Fruit fly (Drosophila melanogaster) whole organism, prepupa: Measurements from ENCODE around the gene CG18765.

Experiments used
- Blimp-1 ChIP-seq: fragments of 200-800 bp; sonication (Bioruptor generic); optimal IDR thresholded peaks from 3 replicates; lab custom pipeline; 2017; ENCODE audit warnings: missing biosample characterization, missing genetic modification characterization, mild to moderate bottlenecking, moderate library complexity, missing genetic modification reagents
- CG10631 ChIP-seq: fragments of 200-800 bp; sonication (Bioruptor generic); optimal IDR thresholded peaks from 2 replicates; lab custom pipeline; 2016; ENCODE audit warnings: missing biosample characterization, missing genetic modification characterization
- CG10669 ChIP-seq: fragments of 200-800 bp; sonication (Bioruptor generic); optimal IDR thresholded peaks from 3 replicates; lab custom pipeline; 2018; ENCODE audit warnings: missing biosample characterization, mild to moderate bottlenecking, missing genetic modification characterization, moderate library complexity
- CG1621 ChIP-seq: fragments of 200-800 bp; sonication (Bioruptor generic); optimal IDR thresholded peaks from 3 replicates; lab custom pipeline; 2018; ENCODE audit warnings: missing biosample characterization, mild to moderate bottlenecking, missing genetic modification characterization
- CG3032 ChIP-seq: fragments of 200-800 bp; optimal IDR thresholded peaks from 2 replicates; lab custom pipeline; 2019; ENCODE audit warnings: missing biosample characterization, mild to moderate bottlenecking, missing genetic modification characterization, moderate library complexity
- CG31627 ChIP-seq: fragments of 200-800 bp; sonication (Bioruptor generic); optimal IDR thresholded peaks from 3 replicates; lab custom pipeline; 2016; ENCODE audit warnings: missing biosample characterization, missing genetic modification characterization
- CG32006 ChIP-seq: fragments of 200-800 bp; sonication (Bioruptor generic); optimal IDR thresholded peaks from 3 replicates; lab custom pipeline; 2017; ENCODE audit warnings: missing biosample characterization, mild to moderate bottlenecking, missing genetic modification characterization
- CG3919 ChIP-seq: fragments of 200-800 bp; sonication (Bioruptor generic); optimal IDR thresholded peaks from 3 replicates; lab custom pipeline; 2016; ENCODE audit warnings: missing biosample characterization, missing genetic modification characterization
- CG4318 ChIP-seq: fragments of 200-800 bp; sonication (Bioruptor generic); optimal IDR thresholded peaks from 3 replicates; lab custom pipeline; 2017; ENCODE audit warnings: missing biosample characterization, mild to moderate bottlenecking, missing genetic modification characterization
- CG6163 ChIP-seq: fragments of 200-800 bp; sonication (Bioruptor generic); IDR thresholded peaks from 3 replicates; pipeline ENCODE4 v1.3.6; 2022; ENCODE audit warnings: missing biosample characterization, missing genetic modification characterization
- CG6276 ChIP-seq: fragments of 200-800 bp; sonication (Bioruptor generic); optimal IDR thresholded peaks from 2 replicates; lab custom pipeline; 2017; ENCODE audit warnings: missing biosample characterization, mild to moderate bottlenecking, missing genetic modification characterization
- CG6792 ChIP-seq: fragments of 200-800 bp; sonication (Bioruptor generic); optimal IDR thresholded peaks from 3 replicates; lab custom pipeline; 2016; ENCODE audit warnings: missing biosample characterization, missing genetic modification characterization
- CG6808 ChIP-seq: fragments of 200-800 bp; sonication (Bioruptor generic); optimal IDR thresholded peaks from 3 replicates; lab custom pipeline; 2017; ENCODE audit warnings: missing biosample characterization, missing genetic modification characterization, mild to moderate bottlenecking, moderate library complexity, missing genetic modification reagents
- CG6854 ChIP-seq: fragments of 200-800 bp; sonication (Bioruptor generic); optimal IDR thresholded peaks from 2 replicates; lab custom pipeline; 2017; ENCODE audit warnings: missing biosample characterization, mild to moderate bottlenecking, missing genetic modification characterization
- CG7368 ChIP-seq: fragments of 200-800 bp; sonication (Bioruptor generic); optimal IDR thresholded peaks from 3 replicates; lab custom pipeline; 2016; ENCODE audit warnings: missing biosample characterization, missing genetic modification characterization
- CG8119 ChIP-seq: fragments of 200-800 bp; sonication (Bioruptor generic); IDR thresholded peaks from 3 replicates; pipeline ENCODE4 v1.3.6; 2022; ENCODE audit warnings: missing biosample characterization, missing genetic modification characterization
- CG8632 ChIP-seq: fragments of 200-800 bp; sonication (Bioruptor generic); optimal IDR thresholded peaks from 3 replicates; lab custom pipeline; 2016; ENCODE audit warnings: missing biosample characterization, missing genetic modification characterization
- CG9139 ChIP-seq: fragments of 200-800 bp; sonication (Bioruptor generic); optimal IDR thresholded peaks from 3 replicates; lab custom pipeline; 2017; ENCODE audit warnings: missing biosample characterization, mild to moderate bottlenecking, missing genetic modification characterization
- Eip75B ChIP-seq: fragments of 200-800 bp; sonication (Bioruptor generic); optimal IDR thresholded peaks from 3 replicates; lab custom pipeline; 2016; ENCODE audit warnings: missing biosample characterization, missing genetic modification characterization
- Eip78C ChIP-seq: fragments of 200-800 bp; sonication (Bioruptor generic); peaks from one replicate; lab custom pipeline; 2016; ENCODE audit warnings: missing biosample characterization, missing genetic modification characterization
- Lpt ChIP-seq: fragments of 200-800 bp; sonication (Bioruptor generic); optimal IDR thresholded peaks from 3 replicates; lab custom pipeline; 2016; ENCODE audit warnings: missing biosample characterization, missing genetic modification characterization
- OdsH ChIP-seq: fragments of 200-800 bp; sonication (Bioruptor generic); optimal IDR thresholded peaks from 3 replicates; lab custom pipeline; 2016; ENCODE audit warnings: missing biosample characterization, missing genetic modification characterization
- Smox ChIP-seq: fragments of 200-800 bp; sonication (Bioruptor generic); optimal IDR thresholded peaks from 3 replicates; lab custom pipeline; 2016; ENCODE audit warnings: missing biosample characterization, missing genetic modification characterization
- Sox102F ChIP-seq: fragments of 200-800 bp; sonication (Bioruptor generic); optimal IDR thresholded peaks from 2 replicates; lab custom pipeline; 2016; ENCODE audit warnings: missing biosample characterization, mild to moderate bottlenecking, missing genetic modification characterization
- Sox14 ChIP-seq: fragments of 200-800 bp; sonication (Bioruptor generic); optimal IDR thresholded peaks from 3 replicates; lab custom pipeline; 2016; ENCODE audit warnings: missing biosample characterization, missing genetic modification characterization
- achi ChIP-seq: fragments of 200-800 bp; sonication (Bioruptor generic); optimal IDR thresholded peaks from 3 replicates; lab custom pipeline; 2016; ENCODE audit warnings: missing biosample characterization, missing genetic modification characterization
- cyc ChIP-seq: fragments of 200-800 bp; sonication (Bioruptor generic); optimal IDR thresholded peaks from 3 replicates; lab custom pipeline; 2016; ENCODE audit warnings: missing biosample characterization, missing genetic modification characterization
- dac ChIP-seq: fragments of 200-800 bp; sonication (Bioruptor generic); optimal IDR thresholded peaks from 2 replicates; lab custom pipeline; 2017; ENCODE audit warnings: missing biosample characterization, mild to moderate bottlenecking, missing genetic modification characterization
- dsx ChIP-seq: fragments of 200-800 bp; optimal IDR thresholded peaks from 3 replicates; lab custom pipeline; 2019; ENCODE audit warnings: missing biosample characterization, mild to moderate bottlenecking, missing genetic modification characterization, moderate library complexity; ENCODE audit not compliant: poor library complexity, severe bottlenecking
- esn ChIP-seq: fragments of 200-800 bp; sonication (Bioruptor generic); optimal IDR thresholded peaks from 2 replicates; lab custom pipeline; 2016; ENCODE audit warnings: missing biosample characterization, mild to moderate bottlenecking, missing genetic modification characterization, moderate library complexity
- fd85E ChIP-seq: fragments of 200-800 bp; sonication (Bioruptor generic); optimal IDR thresholded peaks from 3 replicates; lab custom pipeline; 2016; ENCODE audit warnings: missing biosample characterization, missing genetic modification characterization
- pdm3 ChIP-seq: fragments of 200-800 bp; sonication (Bioruptor generic); optimal IDR thresholded peaks from 3 replicates; lab custom pipeline; 2016; ENCODE audit warnings: missing biosample characterization, missing genetic modification characterization
- salr ChIP-seq, 2 experiments: fragments of 200-800 bp; sonication (Bioruptor generic); optimal IDR thresholded peaks; 3 replicates each; lab custom pipeline; 2016 to 2018; ENCODE audit warnings: missing biosample characterization in 2 of 2, missing genetic modification characterization in 2 of 2, mild to moderate bottlenecking in 1 of 2
- spab ChIP-seq: fragments of 200-800 bp; sonication (Bioruptor generic); optimal IDR thresholded peaks from 2 replicates; lab custom pipeline; 2017; ENCODE audit warnings: missing biosample characterization, mild to moderate bottlenecking, missing genetic modification characterization, missing genetic modification reagents
- svp ChIP-seq: fragments of 200-800 bp; sonication (Bioruptor generic); peaks from one replicate; lab custom pipeline; 2016; ENCODE audit warnings: missing biosample characterization, missing genetic modification characterization
- topi ChIP-seq: fragments of 200-800 bp; sonication (Bioruptor generic); optimal IDR thresholded peaks from 3 replicates; lab custom pipeline; 2016; ENCODE audit warnings: missing biosample characterization, missing genetic modification characterization

The CG18765 gene

dm6 chr3R:11671784-11672183, 19.8 kb downstream of the CG18765 start (continued):
- TF ChIP-seq CG6792 (peak; percentile 36), svp (peak; percentile 49), fd85E (GFP tag; lab: Kevin White, UChicago) (no peak), Sox14 (GFP tag; lab: Kevin White, UChicago) (peak; percentile 37), CG32006 (GFP tag; lab: Kevin White, UChicago) (peak; percentile 23), OdsH (GFP tag; lab: Kevin White, UChicago) (no peak), CG8119 (no peak), spab (GFP tag; lab: Kevin White, UChicago) (no peak), CG10669 (GFP tag; lab: Kevin White, UChicago) (peak; percentile 37), CG6854 (no peak), CG6276 (GFP tag; lab: Kevin White, UChicago) (no peak), CG1621 (no peak), Eip78C (GFP tag; lab: Kevin White, UChicago) (peak; percentile 85), cyc (GFP tag; lab: Kevin White, UChicago) (peak; percentile 37), Lpt (GFP tag; lab: Kevin White, UChicago) (no peak), CG31627 (GFP tag; lab: Kevin White, UChicago) (peak; percentile 16), salr (GFP tag; optimal IDR thresholded peaks at IDR 0.05; lab: Kevin White, UChicago) (no peak), CG6808 (GFP tag; lab: Kevin White, UChicago) (peak; percentile 24), CG10631 (peak; percentile 20), CG9139 (GFP tag; lab: Kevin White, UChicago) (no peak), Sox102F (no peak), dac (GFP tag; lab: Kevin White, UChicago) (no peak)

- TF ChIP-seq Blimp-1 (GFP tag; lab: Kevin White, UChicago) (no peak), topi (GFP tag; lab: Kevin White, UChicago) (no peak), Smox (no peak), svp (no peak), CG4318 (GFP tag; lab: Kevin White, UChicago) (no peak), CG3032 (tag; lab: Kevin White, UChicago) (no peak), dsx (GFP tag; lab: Kevin White, UChicago) (no peak), achi (GFP tag; lab: Kevin White, UChicago) (no peak), CG3919 (GFP tag; lab: Kevin White, UChicago) (no peak), Lpt (GFP tag; lab: Kevin White, UChicago) (no peak), dac (GFP tag; lab: Kevin White, UChicago) (no peak), Eip75B (GFP tag; lab: Kevin White, UChicago) (no peak), CG6854 (no peak), CG7368 (GFP tag; lab: Kevin White, UChicago) (no peak), CG6163 (GFP tag; lab: Robert Waterston, UW) (no peak), CG31627 (GFP tag; lab: Kevin White, UChicago) (no peak), esn (GFP tag; lab: Kevin White, UChicago) (no peak)
These were observed 20.7 kb downstream of the CG18765 start for dm6 chr3R:11670888-11671287.

DNA sequence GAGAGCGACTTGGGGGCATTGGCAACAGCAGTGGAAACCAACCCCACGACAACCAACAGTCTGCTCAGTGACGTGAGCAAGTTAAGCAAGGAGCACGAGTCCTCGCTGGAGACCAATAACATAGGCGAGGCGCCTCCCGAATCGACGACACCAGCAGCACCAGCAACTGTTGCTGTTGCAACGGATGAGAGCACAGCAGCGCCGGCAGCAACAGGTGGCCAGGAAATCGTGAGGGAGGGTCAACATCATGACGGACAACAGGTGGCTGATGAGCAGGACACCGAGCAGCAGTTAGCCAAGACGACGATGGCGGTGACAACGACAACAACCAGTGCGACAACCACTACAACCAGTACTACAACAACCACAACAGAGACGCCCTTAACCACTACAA, 21.6 kb downstream of the CG18765 start:
- TF ChIP-seq pdm3, result no peak
- no peak for TF ChIP-seq CG8632 (GFP tag; lab: Kevin White, UChicago)
- no peak for TF ChIP-seq CG31627 (GFP tag; lab: Kevin White, UChicago)
- TF ChIP-seq, all 60 proteins: peak for 0
